Worm (Caenorhabditis elegans) whole organism, midembryonic: Measurements from ENCODE around the gene T23F2.4.

Source experiments
- T22C8.4 ChIP-seq: fragments of 200-800 bp; sonication (Bioruptor generic); IDR thresholded peaks from 2 replicates; pipeline ENCODE4 v1.3.6; 2022; ENCODE audit warnings: missing genetic modification characterization, missing compliant biosample characterization
- cog-1 ChIP-seq: sonication (generic microtip); optimal IDR thresholded peaks from 2 replicates; lab custom pipeline; 2016; ENCODE audit warnings: missing genetic modification characterization, missing compliant biosample characterization
- flt-1 ChIP-seq: fragments of 200-800 bp; sonication (Bioruptor generic); IDR thresholded peaks from 2 replicates; pipeline ENCODE4 v1.3.6; 2022; ENCODE audit warnings: missing genetic modification characterization, missing compliant biosample characterization
- klf-2 ChIP-seq: fragments of 200-800 bp; sonication (Bioruptor generic); conservative IDR thresholded peaks from 2 replicates; pipeline ENCODE4 v1.3.6; 2022; ENCODE audit warnings: missing genetic modification reagents, missing genetic modification characterization, missing compliant biosample characterization
- med-1 ChIP-seq: sonication (generic microtip); optimal IDR thresholded peaks from 2 replicates; lab custom pipeline; 2017; ENCODE audit warnings: missing genetic modification characterization, mild to moderate bottlenecking, missing compliant biosample characterization, antibody characterized with exemption, missing genetic modification reagents; ENCODE audit not compliant: insufficient read depth
- ref-1 ChIP-seq: fragments of 200-800 bp; sonication (Bioruptor generic); conservative IDR thresholded peaks from 2 replicates; pipeline ENCODE4 v1.3.6; 2022; ENCODE audit warnings: missing genetic modification reagents, missing genetic modification characterization, missing compliant biosample characterization
- tab-1 ChIP-seq: fragments of 200-800 bp; sonication (Bioruptor generic); IDR thresholded peaks from 2 replicates; pipeline ENCODE4 v1.3.6; 2022; ENCODE audit warnings: missing genetic modification characterization, missing compliant biosample characterization
- ztf-23 ChIP-seq: fragments of 200-800 bp; sonication (Bioruptor generic); IDR thresholded peaks from 2 replicates; pipeline ENCODE4 v1.3.6; 2022; ENCODE audit warnings: missing genetic modification reagents, missing genetic modification characterization, missing compliant biosample characterization
- ztf-29 ChIP-seq: fragments of 200-800 bp; sonication (Bioruptor generic); IDR thresholded peaks from 2 replicates; pipeline ENCODE4 v1.3.6; 2022; ENCODE audit warnings: missing genetic modification reagents, missing genetic modification characterization, missing compliant biosample characterization

The T23F2.4 gene

DNA sequence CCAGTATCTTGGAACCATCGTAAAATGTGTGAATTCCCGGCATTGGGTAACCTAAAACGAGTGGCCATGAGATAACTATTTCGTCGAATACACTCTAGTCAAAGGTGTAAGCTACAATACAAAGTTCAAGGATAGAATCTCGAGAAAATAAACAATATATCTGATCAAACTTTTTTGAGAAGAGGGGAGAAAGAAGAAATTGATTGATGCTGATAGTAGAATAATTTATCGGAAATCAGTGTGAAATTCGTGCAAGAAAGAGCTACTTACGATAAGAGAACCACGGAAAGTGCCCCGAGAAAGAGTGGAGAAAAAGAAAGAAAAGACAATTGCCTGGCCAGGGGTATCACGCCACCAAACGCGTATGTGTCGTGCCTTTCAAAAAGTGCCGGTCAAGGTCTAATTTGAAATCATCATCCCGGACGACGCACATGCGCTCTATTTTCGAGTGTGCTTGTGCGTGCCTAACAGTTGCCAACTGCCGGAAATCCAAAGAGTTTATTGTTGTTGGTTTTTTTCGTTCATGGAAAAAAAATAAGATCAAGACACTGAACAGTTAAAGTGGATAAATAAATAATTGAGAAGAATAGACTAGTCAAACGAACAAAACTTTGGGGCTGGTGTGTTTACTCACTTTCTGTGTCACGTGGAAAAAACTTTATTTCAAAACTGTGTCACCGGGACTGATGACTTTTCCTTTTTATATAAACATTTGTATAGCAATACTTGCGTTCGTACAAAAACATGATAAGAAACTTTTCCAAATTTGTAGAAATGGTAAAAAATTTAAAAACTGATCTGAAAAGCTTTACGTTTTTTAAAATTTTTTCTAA, 8.1 kb upstream of the T23F2.4 start, which contains the start of gene mboa-3:
Gene mboa-3, minus strand, starts transcription at position 51 of the 833 bp plus-strand sequence.
- TF ChIP-seq ztf-29: no peak
- no peak for TF ChIP-seq cog-1 (tag; lab: Kevin White, UChicago)
- TF ChIP-seq ztf-23 (GFP tag; lab: Robert Waterston, UW): no peak
- TF ChIP-seq tab-1 (GFP tag; lab: Robert Waterston, UW): no peak
- TF ChIP-seq klf-2: no peak
- no peak for TF ChIP-seq flt-1 (GFP tag; lab: Robert Waterston, UW)
- no peak for TF ChIP-seq T22C8.4 (GFP tag; lab: Robert Waterston, UW)
- no peak for TF ChIP-seq ref-1 (GFP tag; lab: Robert Waterston, UW)
- no peak for TF ChIP-seq med-1

- no peak for TF ChIP-seq ztf-23 (GFP tag; lab: Robert Waterston, UW)
- no peak for TF ChIP-seq tab-1 (GFP tag; lab: Robert Waterston, UW)
- no peak for TF ChIP-seq flt-1 (GFP tag; lab: Robert Waterston, UW)
- TF ChIP-seq ztf-29: no peak
- no peak for TF ChIP-seq cog-1 (tag; lab: Kevin White, UChicago)
- TF ChIP-seq med-1: no peak
- no peak for TF ChIP-seq T22C8.4 (GFP tag; lab: Robert Waterston, UW)
- no peak for TF ChIP-seq klf-2
- no peak for TF ChIP-seq ref-1 (GFP tag; lab: Robert Waterston, UW)
Measured at ce11 chrX:5519567-5519966, 4.7 kb upstream of the T23F2.4 start.

- no peak for TF ChIP-seq ref-1 (GFP tag; lab: Robert Waterston, UW)
- peak; percentile 31 for TF ChIP-seq cog-1 (tag; lab: Kevin White, UChicago)
- peak; percentile 60; the same call in 1 of the 2 replicates for TF ChIP-seq tab-1 (GFP tag; lab: Robert Waterston, UW)
Measured at ce11 chrX:5518352-5518751, 3.5 kb upstream of the T23F2.4 start.

- TF ChIP-seq T22C8.4 (GFP tag; lab: Robert Waterston, UW) (no peak), med-1 (no peak), cog-1 (tag; lab: Kevin White, UChicago) (no peak), klf-2 (no peak), ref-1 (GFP tag; lab: Robert Waterston, UW) (no peak), ztf-29 (no peak), ztf-23 (GFP tag; lab: Robert Waterston, UW) (no peak), flt-1 (GFP tag; lab: Robert Waterston, UW) (no peak), tab-1 (GFP tag; lab: Robert Waterston, UW) (no peak)
Measured at ce11 chrX:5517844-5518243, 3.0 kb upstream of the T23F2.4 start.

DNA sequence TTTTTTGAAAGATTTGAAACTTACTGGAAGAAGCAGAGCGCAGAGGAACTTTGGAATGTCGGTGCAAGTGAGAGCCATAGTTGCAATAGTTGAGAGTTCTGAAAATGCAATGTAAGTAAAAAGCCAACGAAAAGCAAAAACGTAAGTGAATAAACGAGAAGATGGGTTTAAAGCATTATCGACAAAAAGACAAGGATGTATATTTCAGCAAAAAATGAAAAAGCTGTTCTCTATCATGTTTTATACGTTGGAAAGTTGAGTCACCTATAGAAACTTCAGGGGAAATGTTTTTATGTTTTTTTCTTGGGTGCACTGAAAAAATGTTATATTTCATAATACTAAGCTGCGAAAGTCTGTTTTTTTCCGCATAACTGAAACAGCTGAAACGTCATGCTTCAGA, 2.2 kb upstream of the T23F2.4 start, which contains the start of gene T23F2.5:
Gene T23F2.5, minus strand, starts transcription at position 101 of the 400 bp plus-strand sequence.
- TF ChIP-seq T22C8.4 (GFP tag; lab: Robert Waterston, UW) (no peak), med-1 (no peak), tab-1 (GFP tag; lab: Robert Waterston, UW) (no peak), ztf-23 (GFP tag; lab: Robert Waterston, UW) (no peak), cog-1 (tag; lab: Kevin White, UChicago) (no peak)

- TF ChIP-seq ref-1 (GFP tag; lab: Robert Waterston, UW) (no peak), flt-1 (GFP tag; lab: Robert Waterston, UW) (no peak), klf-2 (no peak), ztf-29 (no peak), med-1 (no peak)
Measured at ce11 chrX:5516365-5516764, 1.5 kb upstream of the T23F2.4 start.

DNA sequence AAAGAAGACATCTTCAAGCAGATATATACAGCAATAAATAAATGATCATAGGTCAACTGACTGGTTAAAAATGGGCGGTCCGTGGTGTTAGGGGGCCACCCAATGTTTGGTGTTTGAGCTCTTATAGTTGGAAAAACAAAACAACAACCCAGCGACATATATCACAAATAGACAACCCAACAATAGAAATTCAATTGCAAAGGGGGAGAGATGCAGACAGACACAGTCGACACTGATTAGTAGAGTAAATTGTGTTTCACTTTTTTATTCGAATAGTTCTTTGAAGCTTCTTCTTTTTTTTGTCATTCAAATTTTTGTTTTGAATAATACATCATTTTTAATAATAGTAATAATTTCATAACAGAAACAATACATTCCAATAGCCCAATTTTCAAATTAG, 575 bp upstream of the T23F2.4 start:
- TF ChIP-seq ztf-29: no peak
- TF ChIP-seq ref-1 (GFP tag; lab: Robert Waterston, UW): no peak
- TF ChIP-seq klf-2: no peak
- TF ChIP-seq med-1: no peak
- no peak for TF ChIP-seq flt-1 (GFP tag; lab: Robert Waterston, UW)

ce11 chrX:5514346-5514745, 538 bp downstream of the T23F2.4 start:
- TF ChIP-seq klf-2: no peak
- no peak for TF ChIP-seq tab-1 (GFP tag; lab: Robert Waterston, UW)
- TF ChIP-seq cog-1 (tag; lab: Kevin White, UChicago): no peak
- no peak for TF ChIP-seq ztf-29
- no peak for TF ChIP-seq med-1
- TF ChIP-seq T22C8.4 (GFP tag; lab: Robert Waterston, UW): no peak
- TF ChIP-seq ztf-23 (GFP tag; lab: Robert Waterston, UW): no peak
- no peak for TF ChIP-seq ref-1 (GFP tag; lab: Robert Waterston, UW)
- no peak for TF ChIP-seq flt-1 (GFP tag; lab: Robert Waterston, UW)

ce11 chrX:5512707-5513106, 2.2 kb downstream of the T23F2.4 start:
- no peak for TF ChIP-seq ztf-23 (GFP tag; lab: Robert Waterston, UW)
- no peak for TF ChIP-seq ztf-29
- no peak for TF ChIP-seq T22C8.4 (GFP tag; lab: Robert Waterston, UW)
- no peak for TF ChIP-seq flt-1 (GFP tag; lab: Robert Waterston, UW)
- TF ChIP-seq ref-1 (GFP tag; lab: Robert Waterston, UW): no peak
- no peak for TF ChIP-seq cog-1 (tag; lab: Kevin White, UChicago)
- TF ChIP-seq tab-1 (GFP tag; lab: Robert Waterston, UW): no peak
- no peak for TF ChIP-seq med-1
- no peak for TF ChIP-seq klf-2

DNA sequence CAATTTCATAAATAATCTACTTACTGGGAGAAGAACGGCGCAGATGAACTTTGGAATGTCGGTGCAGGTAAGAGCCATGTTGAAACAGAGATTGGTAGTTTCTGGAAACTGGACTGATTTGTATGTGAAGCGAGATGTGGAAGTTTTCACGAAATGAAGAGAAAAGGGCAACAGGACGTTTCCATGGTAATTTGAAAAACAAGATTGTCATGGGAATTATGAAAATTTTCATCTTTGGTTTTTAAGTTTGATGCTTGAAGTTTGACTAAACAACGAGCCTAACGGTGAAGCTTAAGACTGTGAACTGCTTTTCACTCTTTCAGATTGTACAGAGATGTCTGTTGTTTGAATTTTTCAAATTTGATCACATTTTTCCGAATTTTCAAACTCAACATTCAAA, 2.7 kb downstream of the T23F2.4 start, which contains the start of gene T23F2.3:
Gene T23F2.3, minus strand, starts transcription at position 101 of the 400 bp plus-strand sequence.
- TF ChIP-seq med-1 (no peak), ztf-23 (GFP tag; lab: Robert Waterston, UW) (no peak)
